Worm (Caenorhabditis elegans) whole organism, L2 larva: ENCODE measurements around the gene Y67H2A.10.
A peak's percentile ranks its signal among the peaks of the same experiment; 100 is the strongest.

Experiments used
- C34F6.9 ChIP-seq: fragments of 150-350 bp; optimal IDR thresholded peaks from 2 replicates; lab custom pipeline; 2014; ENCODE audit warnings: missing biosample characterization, missing genetic modification characterization
- F13H6.1 ChIP-seq: sonication (generic microtip); optimal IDR thresholded peaks from 2 replicates; lab custom pipeline; 2016; ENCODE audit warnings: missing genetic modification characterization, missing compliant biosample characterization
- R02D3.7 ChIP-seq: fragments of 150-350 bp; optimal IDR thresholded peaks from 2 replicates; lab custom pipeline; 2014; ENCODE audit warnings: missing biosample characterization, missing genetic modification characterization
- Y55F3AM.14 ChIP-seq: fragments of 200-800 bp; sonication (Bioruptor generic); optimal IDR thresholded peaks from 2 replicates; lab custom pipeline; 2018; ENCODE audit warnings: mild to moderate bottlenecking, missing genetic modification characterization, missing compliant biosample characterization
- ZK546.5 ChIP-seq: sonication (generic microtip); optimal IDR thresholded peaks from 2 replicates; lab custom pipeline; 2017; ENCODE audit warnings: missing biosample characterization, missing genetic modification characterization
- alr-1 ChIP-seq: fragments of 150-350 bp; optimal IDR thresholded peaks from 2 replicates; lab custom pipeline; 2014; ENCODE audit warnings: missing biosample characterization, missing genetic modification characterization
- aly-2 ChIP-seq: fragments of 150-350 bp; optimal IDR thresholded peaks from 2 replicates; lab custom pipeline; 2014; ENCODE audit warnings: missing biosample characterization, missing genetic modification characterization
- ama-1 ChIP-seq: fragments of 150-350 bp; optimal IDR thresholded peaks from 2 replicates; lab custom pipeline; 2018; ENCODE audit warnings: inconsistent platforms
- blmp-1 ChIP-seq: sonication (generic microtip); optimal IDR thresholded peaks from 2 replicates; lab custom pipeline; 2017; ENCODE audit warnings: missing genetic modification characterization, mild to moderate bottlenecking, missing compliant biosample characterization, antibody characterized with exemption, moderate library complexity; ENCODE audit not compliant: insufficient read depth
- ceh-16 ChIP-seq: fragments of 150-350 bp; optimal IDR thresholded peaks from 2 replicates; lab custom pipeline; 2014; ENCODE audit warnings: missing biosample characterization, missing genetic modification characterization
- ceh-82 ChIP-seq: fragments of 150-350 bp; optimal IDR thresholded peaks from 2 replicates; lab custom pipeline; 2014; ENCODE audit warnings: missing biosample characterization, missing genetic modification characterization
- crh-2 ChIP-seq: sonication (generic microtip); optimal IDR thresholded peaks from 2 replicates; lab custom pipeline; 2017; ENCODE audit warnings: missing biosample characterization, missing genetic modification characterization
- dmd-4 ChIP-seq: sonication (generic microtip); optimal IDR thresholded peaks from 2 replicates; lab custom pipeline; 2017; ENCODE audit warnings: missing biosample characterization, missing genetic modification characterization
- egl-27 ChIP-seq: sonication (generic microtip); optimal IDR thresholded peaks from 3 replicates; lab custom pipeline; 2017; ENCODE audit warnings: missing biosample characterization, missing genetic modification reagents, missing genetic modification characterization
- elt-1 ChIP-seq: fragments of 150-350 bp; optimal IDR thresholded peaks from 2 replicates; lab custom pipeline; 2014; ENCODE audit warnings: missing biosample characterization, missing genetic modification characterization
- elt-3 ChIP-seq: sonication (generic microtip); optimal IDR thresholded peaks from 2 replicates; lab custom pipeline; 2017; ENCODE audit warnings: missing biosample characterization, missing genetic modification characterization
- fos-1 ChIP-seq: fragments of 150-350 bp; optimal IDR thresholded peaks from 2 replicates; lab custom pipeline; 2014; ENCODE audit warnings: missing biosample characterization, missing genetic modification characterization
- gmeb-1 ChIP-seq: fragments of 150-350 bp; optimal IDR thresholded peaks from 2 replicates; lab custom pipeline; 2014; ENCODE audit warnings: missing biosample characterization, missing genetic modification characterization
- lin-11 ChIP-seq: fragments of 150-350 bp; sonication (generic microtip); optimal IDR thresholded peaks from 2 replicates; lab custom pipeline; 2014; ENCODE audit warnings: missing biosample characterization, missing genetic modification characterization, inconsistent platforms, mixed read lengths
- lin-39 ChIP-seq: fragments of 150-350 bp; optimal IDR thresholded peaks from 2 replicates; lab custom pipeline; 2014; ENCODE audit warnings: missing biosample characterization, missing genetic modification reagents, missing genetic modification characterization
- lsy-2 ChIP-seq, 2 experiments: fragments of 150-350 bp in 1 of 2; sonication (generic microtip) in 1 of 2; optimal IDR thresholded peaks; 2 replicates each; lab custom pipeline; 2014 to 2017; ENCODE audit warnings: missing biosample characterization in 2 of 2, missing genetic modification characterization in 2 of 2
- mab-5 ChIP-seq: fragments of 150-350 bp; optimal IDR thresholded peaks from 2 replicates; lab custom pipeline; 2014; ENCODE audit warnings: missing biosample characterization, missing genetic modification characterization
- mbf-1 ChIP-seq: sonication (generic microtip); optimal IDR thresholded peaks from 2 replicates; lab custom pipeline; 2017; ENCODE audit warnings: missing biosample characterization, missing genetic modification characterization
- mdl-1 ChIP-seq, 2 experiments: fragments of 150-350 bp in 1 of 2; sonication (generic microtip) in 1 of 2; optimal IDR thresholded peaks; 2 replicates each; lab custom pipeline; 2017; ENCODE audit warnings: missing biosample characterization in 2 of 2, missing genetic modification characterization in 2 of 2
- nhr-10 ChIP-seq: sonication (generic microtip); optimal IDR thresholded peaks from 2 replicates; lab custom pipeline; 2017; ENCODE audit warnings: missing biosample characterization, missing genetic modification characterization
- nhr-11 ChIP-seq: fragments of 150-350 bp; optimal IDR thresholded peaks from 2 replicates; lab custom pipeline; 2014; ENCODE audit warnings: missing biosample characterization, missing genetic modification characterization
- nhr-12 ChIP-seq: fragments of 150-350 bp; optimal IDR thresholded peaks from 2 replicates; lab custom pipeline; 2014; ENCODE audit warnings: missing biosample characterization, missing genetic modification characterization
- nhr-129 ChIP-seq: fragments of 150-350 bp; optimal IDR thresholded peaks from 2 replicates; lab custom pipeline; 2014; ENCODE audit warnings: missing biosample characterization, missing genetic modification characterization
- nhr-21 ChIP-seq: fragments of 150-350 bp; optimal IDR thresholded peaks from 2 replicates; lab custom pipeline; 2014; ENCODE audit warnings: missing biosample characterization, missing genetic modification characterization
- nhr-23 ChIP-seq: fragments of 150-350 bp; optimal IDR thresholded peaks from 2 replicates; lab custom pipeline; 2014; ENCODE audit warnings: missing biosample characterization, missing genetic modification reagents, missing genetic modification characterization
- nhr-237 ChIP-seq: fragments of 150-350 bp; optimal IDR thresholded peaks from 2 replicates; lab custom pipeline; 2014; ENCODE audit warnings: missing biosample characterization, missing genetic modification characterization
- nhr-25 ChIP-seq: fragments of 150-350 bp; sonication (generic microtip); optimal IDR thresholded peaks from 3 replicates; lab custom pipeline; 2014; ENCODE audit warnings: missing biosample characterization, missing genetic modification characterization
- nhr-6 ChIP-seq: fragments of 150-350 bp; optimal IDR thresholded peaks from 2 replicates; lab custom pipeline; 2014; ENCODE audit warnings: missing biosample characterization, missing genetic modification characterization
- nhr-77 ChIP-seq: fragments of 150-350 bp; optimal IDR thresholded peaks from 2 replicates; lab custom pipeline; 2014; ENCODE audit warnings: missing biosample characterization, missing genetic modification characterization
- peb-1 ChIP-seq: fragments of 150-350 bp; optimal IDR thresholded peaks from 2 replicates; lab custom pipeline; 2014; ENCODE audit warnings: missing biosample characterization, missing genetic modification characterization
- sem-4 ChIP-seq: fragments of 150-350 bp; optimal IDR thresholded peaks from 2 replicates; lab custom pipeline; 2014; ENCODE audit warnings: missing biosample characterization, missing genetic modification reagents, missing genetic modification characterization
- skn-1 ChIP-seq: sonication (generic microtip); optimal IDR thresholded peaks from 2 replicates; lab custom pipeline; 2017; ENCODE audit warnings: missing biosample characterization, missing genetic modification characterization
- sma-3 ChIP-seq: sonication (generic microtip); optimal IDR thresholded peaks from 2 replicates; lab custom pipeline; 2016; ENCODE audit warnings: missing genetic modification reagents, missing genetic modification characterization, missing compliant biosample characterization
- sma-9 ChIP-seq, 2 experiments: fragments of 150-350 bp in 1 of 2; sonication (generic microtip) in 1 of 2; optimal IDR thresholded peaks; 2 replicates each; lab custom pipeline; 2014 to 2016; ENCODE audit warnings: missing genetic modification characterization in 2 of 2, mild to moderate bottlenecking in 1 of 2, missing biosample characterization in 1 of 2, missing compliant biosample characterization in 1 of 2, missing genetic modification reagents in 1 of 2, moderate library complexity in 1 of 2
- snpc-4 ChIP-seq: fragments of 150-350 bp; optimal IDR thresholded peaks from 2 replicates; lab custom pipeline; 2014; ENCODE audit warnings: missing biosample characterization, missing genetic modification characterization
- unc-39 ChIP-seq: fragments of 150-350 bp; optimal IDR thresholded peaks from 2 replicates; lab custom pipeline; 2014; ENCODE audit warnings: missing biosample characterization, missing genetic modification characterization
- unc-55 ChIP-seq: fragments of 150-350 bp; sonication (generic microtip); optimal IDR thresholded peaks from 3 replicates; lab custom pipeline; 2014; ENCODE audit warnings: missing biosample characterization, missing genetic modification reagents, missing genetic modification characterization
- unc-62 ChIP-seq: fragments of 150-350 bp; optimal IDR thresholded peaks from 2 replicates; lab custom pipeline; 2014; ENCODE audit warnings: missing biosample characterization, missing genetic modification reagents, missing genetic modification characterization
- zag-1 ChIP-seq: fragments of 150-350 bp; optimal IDR thresholded peaks from 2 replicates; lab custom pipeline; 2014; ENCODE audit warnings: missing biosample characterization, missing genetic modification characterization
- ztf-1 ChIP-seq: fragments of 200-800 bp; sonication (Bioruptor generic); conservative IDR thresholded peaks from 2 replicates; pipeline ENCODE4 v1.3.6; 2022; ENCODE audit warnings: missing genetic modification characterization, missing compliant biosample characterization
- ztf-11 ChIP-seq: sonication (generic microtip); optimal IDR thresholded peaks from 2 replicates; lab custom pipeline; 2017; ENCODE audit warnings: missing biosample characterization, missing genetic modification characterization
- ztf-4 ChIP-seq: fragments of 150-350 bp; optimal IDR thresholded peaks from 2 replicates; lab custom pipeline; 2014; ENCODE audit warnings: missing biosample characterization, missing genetic modification characterization

Y67H2A.10 gene

DNA sequence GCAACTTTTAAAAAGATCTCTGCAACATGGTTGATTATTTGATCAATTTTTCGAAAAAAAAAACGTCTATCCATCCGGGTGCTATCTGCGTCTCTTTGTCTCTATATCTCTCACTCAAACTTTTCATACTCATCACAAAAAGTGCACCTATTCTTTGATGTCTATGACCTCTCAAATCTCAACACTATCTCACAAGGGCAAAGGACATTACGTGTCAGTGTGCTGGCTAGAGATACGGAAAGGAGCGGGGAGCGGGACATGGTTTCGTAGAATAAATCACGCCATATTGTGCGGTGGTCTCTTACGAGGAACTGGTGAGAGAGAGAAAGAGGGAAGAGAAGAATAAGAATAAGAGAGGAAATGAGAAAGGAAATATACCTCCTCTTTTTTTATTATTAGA is 33.1 kb upstream of the Y67H2A.10 start (continued):
- no peak for TF ChIP-seq dmd-4 (tag; lab: Kevin White, UChicago)
- peak; percentile 45 for TF ChIP-seq sem-4 (tag; lab: Kevin White, UChicago)

DNA sequence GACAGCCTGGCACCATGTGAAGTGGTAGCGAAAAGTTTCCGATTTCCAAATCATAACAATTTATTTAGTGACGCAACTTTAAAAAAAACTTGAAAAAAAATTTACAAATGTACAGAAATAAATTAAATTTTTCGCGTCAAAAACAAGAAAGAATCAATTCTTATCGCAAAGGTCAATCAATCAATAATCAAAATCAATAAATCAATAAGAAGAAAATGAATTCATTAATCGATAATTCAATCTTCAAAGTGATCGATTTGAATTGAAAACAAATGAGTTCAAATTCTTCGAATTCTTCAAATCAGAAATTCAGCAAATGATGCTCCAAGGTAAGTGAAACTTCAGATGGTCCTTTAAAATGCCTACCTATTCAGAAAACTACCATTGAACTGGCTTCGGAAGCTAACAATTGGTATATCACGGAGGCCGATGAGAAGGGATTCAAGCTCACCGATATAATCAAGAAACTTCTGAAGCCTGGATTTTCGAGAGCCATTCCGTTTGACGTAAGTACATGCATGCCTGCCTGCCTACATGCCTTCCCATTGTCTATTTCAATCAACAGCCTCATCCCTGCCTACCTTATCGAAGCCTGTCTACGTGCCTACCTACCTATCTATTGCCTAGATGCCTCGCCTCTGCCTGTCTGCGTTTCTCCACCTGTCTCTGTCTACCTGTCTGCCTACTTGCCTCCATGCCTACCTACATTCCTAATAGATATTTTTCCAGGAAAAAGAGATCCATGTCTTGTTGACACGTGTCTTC is 30.8 kb upstream of the Y67H2A.10 start:
- TF ChIP-seq nhr-77 (tag; lab: Kevin White, UChicago) (no peak), R02D3.7 (tag; lab: Kevin White, UChicago) (no peak), crh-2 (tag; lab: Kevin White, UChicago) (no peak), elt-3 (no peak), ama-1 (no peak), nhr-12 (tag; lab: Kevin White, UChicago) (no peak), ztf-4 (tag; lab: Kevin White, UChicago) (no peak), mab-5 (tag; lab: Kevin White, UChicago) (no peak), snpc-4 (tag; lab: Kevin White, UChicago) (no peak), C34F6.9 (tag; lab: Kevin White, UChicago) (no peak), alr-1 (tag; lab: Kevin White, UChicago) (no peak), ztf-11 (no peak), unc-62 (GFP tag; lab: Kevin White, UChicago) (no peak), lin-39 (tag; lab: Kevin White, UChicago) (no peak), nhr-10 (tag; lab: Kevin White, UChicago) (no peak), sma-9 (GFP tag; optimal IDR thresholded peaks at IDR 0.05; lab: Kevin White, UChicago) (no peak), sma-9 (tag; optimal IDR thresholded peaks at IDR 0.05; lab: Kevin White, UChicago) (no peak)

DNA sequence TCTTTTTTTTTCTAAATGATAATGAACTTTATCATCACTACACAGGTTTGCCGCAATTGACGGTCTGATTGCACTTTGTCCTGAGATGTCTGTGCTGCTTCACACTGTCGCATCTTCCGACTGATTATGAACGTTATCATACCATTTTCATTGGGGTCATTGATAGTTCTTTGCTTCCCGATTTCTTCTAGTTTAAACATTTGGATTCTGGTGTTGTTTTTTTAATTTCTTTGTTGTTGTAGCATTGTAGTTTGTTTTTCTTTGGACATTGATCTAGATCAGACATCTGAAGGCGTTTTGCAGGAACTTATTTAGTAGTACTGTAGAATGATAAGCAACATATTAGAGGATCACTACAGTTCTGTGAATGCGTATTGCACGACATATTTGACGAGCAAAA is 29.5 kb upstream of the Y67H2A.10 start:
- TF ChIP-seq mdl-1 (tag; optimal IDR thresholded peaks at IDR 0.05; lab: Kevin White, UChicago) (no peak), nhr-77 (tag; lab: Kevin White, UChicago) (no peak), mab-5 (tag; lab: Kevin White, UChicago) (no peak), ztf-11 (no peak), gmeb-1 (tag; lab: Kevin White, UChicago) (peak; percentile 51), unc-55 (GFP tag; lab: Kevin White, UChicago) (no peak), C34F6.9 (tag; lab: Kevin White, UChicago) (no peak), sma-3 (peak; percentile 61), ama-1 (peak; percentile 18), lsy-2 (tag; optimal IDR thresholded peaks at IDR 0.05; lab: Kevin White, UChicago) (peak in 1 of 2 experiments; percentile 43), nhr-129 (tag; lab: Kevin White, UChicago) (peak; percentile 59), unc-62 (GFP tag; lab: Kevin White, UChicago) (no peak), unc-39 (no peak), Y55F3AM.14 (GFP tag; lab: Kevin White, UChicago) (peak; percentile 8), alr-1 (tag; lab: Kevin White, UChicago) (no peak), nhr-23 (tag; lab: Kevin White, UChicago) (no peak), ceh-16 (tag; lab: Kevin White, UChicago) (no peak), nhr-12 (tag; lab: Kevin White, UChicago) (no peak), nhr-25 (tag; lab: Kevin White, UChicago) (peak; percentile 40), fos-1 (tag; lab: Kevin White, UChicago) (peak; percentile 86), nhr-10 (tag; lab: Kevin White, UChicago) (no peak), skn-1 (tag; lab: Kevin White, UChicago) (peak; percentile 67), peb-1 (tag; lab: Kevin White, UChicago) (no peak), ceh-82 (no peak), F13H6.1 (tag; lab: Kevin White, UChicago) (no peak), elt-3 (no peak), mbf-1 (no peak), dmd-4 (tag; lab: Kevin White, UChicago) (no peak), aly-2 (tag; lab: Kevin White, UChicago) (no peak), nhr-11 (no peak), blmp-1 (tag; lab: Kevin White, UChicago) (peak; percentile 6), snpc-4 (tag; lab: Kevin White, UChicago) (no peak), lin-11 (tag; lab: Kevin White, UChicago) (no peak), nhr-237 (no peak), nhr-21 (tag; lab: Kevin White, UChicago) (peak; percentile 88), sma-9 (GFP tag; optimal IDR thresholded peaks at IDR 0.05; lab: Kevin White, UChicago) (peak; percentile 81), sma-9 (tag; optimal IDR thresholded peaks at IDR 0.05; lab: Kevin White, UChicago) (no peak), ztf-4 (tag; lab: Kevin White, UChicago) (no peak), ztf-1 (GFP tag; lab: Robert Waterston, UW) (no peak), crh-2 (tag; lab: Kevin White, UChicago) (peak; percentile 92), ZK546.5 (tag; lab: Kevin White, UChicago) (no peak), nhr-6 (tag; lab: Kevin White, UChicago) (peak; percentile 42), egl-27 (peak; percentile 22), zag-1 (tag; lab: Kevin White, UChicago) (no peak), elt-1 (tag; lab: Kevin White, UChicago) (no peak)
